Worm (Caenorhabditis elegans) whole organism, young adult: ENCODE measurements around the gene srab-7.
A peak's percentile ranks its signal among the peaks of the same experiment; 100 is the strongest.

Experiments used
- B0035.1 ChIP-seq: sonication (generic microtip); optimal IDR thresholded peaks from 2 replicates; lab custom pipeline; 2016; ENCODE audit warnings: missing genetic modification characterization, mild to moderate bottlenecking, missing compliant biosample characterization, missing genotype, missing genetic modification reagents
- B0261.1 ChIP-seq: sonication (generic microtip); optimal IDR thresholded peaks from 2 replicates; lab custom pipeline; 2016; ENCODE audit warnings: mild to moderate bottlenecking, missing genetic modification characterization, moderate library complexity, missing compliant biosample characterization
- D2030.7 ChIP-seq: fragments of 200-800 bp; sonication (Bioruptor generic); IDR thresholded peaks from 2 replicates; pipeline ENCODE4 v1.3.6; 2022; ENCODE audit warnings: missing genetic modification reagents, missing genetic modification characterization, missing compliant biosample characterization
- F33H1.4 ChIP-seq: fragments of 200-800 bp; sonication (Bioruptor generic); IDR thresholded peaks from 2 replicates; pipeline ENCODE4 v1.3.6; 2022; ENCODE audit warnings: missing genetic modification reagents, missing genetic modification characterization, missing compliant biosample characterization
- F52B5.7 ChIP-seq: sonication (generic microtip); optimal IDR thresholded peaks from 2 replicates; lab custom pipeline; 2016; ENCODE audit warnings: mild to moderate bottlenecking, missing genetic modification characterization, missing compliant biosample characterization
- F55B11.4 ChIP-seq: sonication (generic microtip); optimal IDR thresholded peaks from 2 replicates; lab custom pipeline; 2016; ENCODE audit warnings: missing compliant biosample characterization, missing genetic modification characterization, borderline replicate concordance; ENCODE audit not compliant: insufficient read depth
- K12H6.12 ChIP-seq: fragments of 200-800 bp; sonication (Bioruptor generic); optimal IDR thresholded peaks from 2 replicates; lab custom pipeline; 2018; ENCODE audit warnings: mild to moderate bottlenecking, missing genetic modification characterization, missing compliant biosample characterization
- Y53G8AR.9 ChIP-seq: fragments of 200-800 bp; sonication (Bioruptor generic); conservative IDR thresholded peaks from 2 replicates; pipeline ENCODE4 v1.3.6; 2022; ENCODE audit warnings: missing genetic modification reagents, missing genetic modification characterization, missing compliant biosample characterization
- Y56A3A.18 ChIP-seq: fragments of 200-800 bp; sonication (Bioruptor generic); IDR thresholded peaks from 2 replicates; pipeline ENCODE4 v1.3.6; 2022; ENCODE audit warnings: missing genetic modification reagents, missing genetic modification characterization, missing compliant biosample characterization
- Y95B8A.8 ChIP-seq: fragments of 200-800 bp; sonication (Bioruptor generic); IDR thresholded peaks from 2 replicates; pipeline ENCODE4 v1.3.6; 2022; ENCODE audit warnings: missing genetic modification reagents, missing genetic modification characterization, missing compliant biosample characterization
- ZK185.1 ChIP-seq: sonication (generic microtip); optimal IDR thresholded peaks from 2 replicates; lab custom pipeline; 2016; ENCODE audit warnings: mild to moderate bottlenecking, missing genetic modification characterization, missing compliant biosample characterization; ENCODE audit not compliant: poor library complexity, severe bottlenecking
- ama-1 ChIP-seq, 3 experiments: fragments of 150-350 bp in 1 of 3; sonication (generic microtip) in 2 of 3; optimal IDR thresholded peaks; 2 replicates each; lab custom pipeline; 2014 to 2018; ENCODE audit warnings: missing biosample characterization in 2 of 3, missing genetic modification characterization in 2 of 3, missing genetic modification reagents in 2 of 3
- aptf-2 ChIP-seq: fragments of 200-800 bp; sonication (Bioruptor generic); conservative IDR thresholded peaks from 2 replicates; pipeline ENCODE4 v1.3.6; 2022; ENCODE audit warnings: missing genetic modification reagents, missing genetic modification characterization, missing compliant biosample characterization
- ceh-58 ChIP-seq: fragments of 200-800 bp; sonication (Bioruptor generic); IDR thresholded peaks from 2 replicates; pipeline ENCODE4 v1.3.6; 2022; ENCODE audit warnings: missing genetic modification characterization, missing compliant biosample characterization
- chd-7 ChIP-seq: sonication (generic microtip); optimal IDR thresholded peaks from 2 replicates; lab custom pipeline; 2016; ENCODE audit warnings: mild to moderate bottlenecking, missing genetic modification characterization, moderate library complexity, missing compliant biosample characterization
- die-1 ChIP-seq: sonication (generic microtip); optimal IDR thresholded peaks from 2 replicates; lab custom pipeline; 2016; ENCODE audit warnings: missing genotype, mild to moderate bottlenecking, missing genetic modification characterization, missing compliant biosample characterization
- dpl-1 ChIP-seq: fragments of 150-350 bp; optimal IDR thresholded peaks from 2 replicates; lab custom pipeline; 2014; ENCODE audit warnings: missing biosample characterization, missing genetic modification reagents, missing genetic modification characterization
- efl-1 ChIP-seq: fragments of 150-350 bp; optimal IDR thresholded peaks from 2 replicates; lab custom pipeline; 2014; ENCODE audit warnings: missing biosample characterization, missing genetic modification reagents, missing genetic modification characterization
- egl-44 ChIP-seq: fragments of 200-800 bp; sonication (Bioruptor generic); IDR thresholded peaks from 2 replicates; pipeline ENCODE4 v1.3.6; 2022; ENCODE audit warnings: missing genetic modification reagents, missing genetic modification characterization, missing compliant biosample characterization
- ets-4 ChIP-seq: fragments of 200-800 bp; sonication (Bioruptor generic); optimal IDR thresholded peaks from 2 replicates; lab custom pipeline; 2018; ENCODE audit warnings: mild to moderate bottlenecking, missing genetic modification characterization, missing compliant biosample characterization
- gei-17 ChIP-seq: fragments of 200-800 bp; sonication (Bioruptor generic); optimal IDR thresholded peaks from 2 replicates; lab custom pipeline; 2018; ENCODE audit warnings: mild to moderate bottlenecking, missing genetic modification characterization, missing compliant biosample characterization
- him-1 ChIP-seq: sonication (generic microtip); optimal IDR thresholded peaks from 2 replicates; lab custom pipeline; 2016; ENCODE audit warnings: missing genotype, missing genetic modification reagents, missing genetic modification characterization, missing compliant biosample characterization
- hmg-20 ChIP-seq: fragments of 200-800 bp; sonication (Bioruptor generic); IDR thresholded peaks from 2 replicates; pipeline ENCODE4 v1.3.6; 2022; ENCODE audit warnings: missing genetic modification reagents, missing genetic modification characterization, missing compliant biosample characterization
- hrde-1 ChIP-seq: sonication (generic microtip); optimal IDR thresholded peaks from 2 replicates; lab custom pipeline; 2016; ENCODE audit warnings: missing genetic modification characterization, mild to moderate bottlenecking, missing compliant biosample characterization, moderate library complexity, missing genotype, missing genetic modification reagents, borderline replicate concordance
- hsf-1 ChIP-seq: fragments of 200-800 bp; sonication (Bioruptor generic); IDR thresholded peaks from 2 replicates; pipeline ENCODE4 v1.3.6; 2022; ENCODE audit warnings: missing genetic modification reagents, missing genetic modification characterization, missing compliant biosample characterization
- let-526 ChIP-seq: fragments of 200-800 bp; sonication (Bioruptor generic); IDR thresholded peaks from 2 replicates; pipeline ENCODE4 v1.3.6; 2022; ENCODE audit warnings: missing genetic modification reagents, missing genetic modification characterization, missing compliant biosample characterization
- lin-26 ChIP-seq: fragments of 200-800 bp; sonication (Bioruptor generic); IDR thresholded peaks from 2 replicates; pipeline ENCODE4 v1.3.6; 2022; ENCODE audit warnings: missing genetic modification reagents, missing genetic modification characterization, missing compliant biosample characterization
- lin-54 ChIP-seq: fragments of 200-800 bp; sonication (Bioruptor generic); optimal IDR thresholded peaks from 2 replicates; lab custom pipeline; 2018; ENCODE audit warnings: mild to moderate bottlenecking, missing genetic modification characterization, missing compliant biosample characterization
- lsl-1 ChIP-seq: fragments of 200-800 bp; sonication (Bioruptor generic); optimal IDR thresholded peaks from 2 replicates; lab custom pipeline; 2018; ENCODE audit warnings: mild to moderate bottlenecking, missing genetic modification characterization, moderate library complexity, missing compliant biosample characterization
- madf-10 ChIP-seq: sonication (generic microtip); optimal IDR thresholded peaks from 2 replicates; lab custom pipeline; 2016; ENCODE audit warnings: mild to moderate bottlenecking, missing genetic modification characterization, missing compliant biosample characterization
- madf-6 ChIP-seq: fragments of 200-800 bp; sonication (Bioruptor generic); IDR thresholded peaks from 2 replicates; pipeline ENCODE4 v1.3.6; 2022; ENCODE audit warnings: missing genetic modification reagents, missing genetic modification characterization, missing compliant biosample characterization
- madf-8 ChIP-seq: fragments of 200-800 bp; sonication (Bioruptor generic); conservative IDR thresholded peaks from 2 replicates; pipeline ENCODE4 v1.3.6; 2022; ENCODE audit warnings: missing genetic modification reagents, missing genetic modification characterization, missing compliant biosample characterization
- mes-4 ChIP-seq: sonication (generic microtip); optimal IDR thresholded peaks from 2 replicates; lab custom pipeline; 2016; ENCODE audit warnings: missing genotype, missing genetic modification characterization, missing compliant biosample characterization
- mxl-1 ChIP-seq: sonication (generic microtip); optimal IDR thresholded peaks from 2 replicates; lab custom pipeline; 2016; ENCODE audit warnings: missing genetic modification characterization, missing compliant biosample characterization
- nfya-2 ChIP-seq: fragments of 200-800 bp; sonication (Bioruptor generic); IDR thresholded peaks from 2 replicates; pipeline ENCODE4 v1.3.6; 2022; ENCODE audit warnings: missing genetic modification reagents, missing genetic modification characterization, missing compliant biosample characterization
- nfyb-1 ChIP-seq: fragments of 200-800 bp; sonication (Bioruptor generic); IDR thresholded peaks from 2 replicates; pipeline ENCODE4 v1.3.6; 2022; ENCODE audit warnings: missing genetic modification reagents, missing genetic modification characterization, missing compliant biosample characterization
- nhr-90 ChIP-seq: sonication (generic microtip); optimal IDR thresholded peaks from 2 replicates; lab custom pipeline; 2016; ENCODE audit warnings: missing genotype, mild to moderate bottlenecking, missing genetic modification characterization, missing compliant biosample characterization
- pbrm-1 ChIP-seq: fragments of 200-800 bp; sonication (Bioruptor generic); IDR thresholded peaks from 2 replicates; pipeline ENCODE4 v1.3.6; 2022; ENCODE audit warnings: missing genetic modification reagents, missing genetic modification characterization, missing compliant biosample characterization
- pha-4 ChIP-seq: fragments of 150-350 bp; sonication (generic microtip); optimal IDR thresholded peaks from 2 replicates; lab custom pipeline; 2014; ENCODE audit warnings: missing biosample characterization, missing genetic modification reagents, missing genetic modification characterization
- rcor-1 ChIP-seq: fragments of 200-800 bp; sonication (Bioruptor generic); IDR thresholded peaks from 2 replicates; pipeline ENCODE4 v1.3.6; 2022; ENCODE audit warnings: missing genetic modification reagents, missing genetic modification characterization, missing compliant biosample characterization
- rec-8 ChIP-seq, 2 experiments: sonication (generic microtip); optimal IDR thresholded peaks; 2 replicates each; lab custom pipeline; 2016; ENCODE audit warnings: mild to moderate bottlenecking in 2 of 2, missing genetic modification characterization in 2 of 2, missing genetic modification reagents in 2 of 2, missing genotype in 2 of 2, missing biosample characterization in 1 of 2, missing compliant biosample characterization in 1 of 2, moderate library complexity in 1 of 2
- snpc-1.3 ChIP-seq: sonication (generic microtip); optimal IDR thresholded peaks from 2 replicates; lab custom pipeline; 2017; ENCODE audit warnings: missing genetic modification characterization, mild to moderate bottlenecking, missing compliant biosample characterization, antibody characterized with exemption, moderate library complexity, missing genotype, missing genetic modification reagents; ENCODE audit not compliant: insufficient read depth
- snpc-4 ChIP-seq, 5 experiments: fragments of 150-350 bp in 1 of 5; sonication (generic microtip) in 4 of 5; optimal IDR thresholded peaks; 2 replicates each; lab custom pipeline; 2014 to 2018; ENCODE audit warnings: missing genetic modification characterization in 5 of 5, missing biosample characterization in 3 of 5, antibody characterized with exemption in 2 of 5, mild to moderate bottlenecking in 2 of 5, missing compliant biosample characterization in 2 of 5, missing genotype in 2 of 5, moderate library complexity in 2 of 5, missing genetic modification reagents in 1 of 5
- tbp1 ChIP-seq: fragments of 200-800 bp; sonication (Bioruptor generic); optimal IDR thresholded peaks from 2 replicates; lab custom pipeline; 2018; ENCODE audit warnings: mild to moderate bottlenecking, missing genetic modification characterization, missing compliant biosample characterization
- zim-3 ChIP-seq: sonication (generic microtip); optimal IDR thresholded peaks from 2 replicates; lab custom pipeline; 2017; ENCODE audit warnings: mild to moderate bottlenecking, missing genetic modification characterization, moderate library complexity, missing compliant biosample characterization
- ztf-18 ChIP-seq: sonication (generic microtip); optimal IDR thresholded peaks from 2 replicates; lab custom pipeline; 2016; ENCODE audit warnings: missing genotype, mild to moderate bottlenecking, missing genetic modification characterization, missing compliant biosample characterization

The srab-7 gene

DNA sequence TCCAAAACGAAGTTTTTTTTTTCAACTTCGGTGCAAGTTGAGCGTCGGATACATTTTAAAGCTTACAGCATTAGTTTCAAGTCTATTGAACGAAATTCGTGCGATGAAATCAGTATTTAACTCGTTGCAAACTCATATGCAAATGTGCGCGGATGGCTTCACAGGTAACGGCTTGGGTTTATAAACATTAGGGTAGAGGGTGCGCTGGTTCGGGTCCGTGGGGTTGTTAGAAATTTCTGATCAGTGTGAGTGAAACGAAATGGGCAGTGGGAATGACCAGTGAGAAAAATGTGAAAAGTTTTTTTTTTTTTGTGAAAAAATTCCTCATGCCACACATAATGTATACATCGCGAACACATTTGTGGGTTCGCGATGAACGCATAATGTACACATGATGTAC is 8.2 kb upstream of the srab-7 start:
- TF ChIP-seq B0261.1 (tag; lab: Kevin White, UChicago) = peak; percentile 61
- TF ChIP-seq madf-8 = peak; percentile 27; the same call in 1 of the 2 replicates
- peak in 1 of 2 experiments; percentile 64 for TF ChIP-seq rec-8 (tag; optimal IDR thresholded peaks at IDR 0.05; lab: Kevin White, UChicago)
- peak; percentile 73 for TF ChIP-seq die-1
- TF ChIP-seq B0035.1 (tag; lab: Kevin White, UChicago) = no peak
- 0 out of 2 replicates have a peak, but pooled peaks have one; percentile 41 for TF ChIP-seq pbrm-1
- peak; percentile 62; the same call in 1 of the 2 replicates for TF ChIP-seq Y56A3A.18
- TF ChIP-seq ceh-58 (GFP tag; lab: Robert Waterston, UW) = peak; percentile 77; the same call in 1 of the 2 replicates
- TF ChIP-seq hsf-1 = peak; percentile 49; the same call in 1 of the 2 replicates
- no peak for TF ChIP-seq F55B11.4
- TF ChIP-seq mes-4 (tag; lab: Kevin White, UChicago) = peak; percentile 28
- no peak for TF ChIP-seq ets-4 (GFP tag; lab: Kevin White, UChicago)
- peak; percentile 74 for TF ChIP-seq nhr-90
- TF ChIP-seq F33H1.4 (GFP tag; lab: Robert Waterston, UW) = peak; percentile 27; the same call in 1 of the 2 replicates
- no peak for TF ChIP-seq gei-17 (GFP tag; lab: Kevin White, UChicago)
- TF ChIP-seq zim-3 (tag; lab: Kevin White, UChicago) = peak; percentile 22
- peak; percentile 62; the same call in 1 of the 2 replicates for TF ChIP-seq nfyb-1 (GFP tag; lab: Robert Waterston, UW)
- 0 out of 2 replicates have a peak, but pooled peaks have one; percentile 68 for TF ChIP-seq Y53G8AR.9 (GFP tag; lab: Robert Waterston, UW)
- TF ChIP-seq egl-44 = 0 out of 2 replicates have a peak, but pooled peaks have one; percentile 23
- TF ChIP-seq snpc-4 (GFP tag; optimal IDR thresholded peaks at IDR 0.05; lab: Kevin White, UChicago) = peak; percentile 69
- peak in 1 of 4 experiments; percentile 59 for TF ChIP-seq snpc-4 (tag; optimal IDR thresholded peaks at IDR 0.05; lab: Kevin White, UChicago)
- no peak for TF ChIP-seq ama-1 (optimal IDR thresholded peaks at IDR 0.05; lab: Kevin White, UChicago)
- TF ChIP-seq ama-1 (GFP tag; optimal IDR thresholded peaks at IDR 0.05; lab: Kevin White, UChicago) = no peak
- TF ChIP-seq K12H6.12 (tag; lab: Kevin White, UChicago) = no peak
- TF ChIP-seq lsl-1 = peak; percentile 40
- TF ChIP-seq mxl-1 (tag; lab: Kevin White, UChicago) = peak; percentile 47
- peak; percentile 66 for TF ChIP-seq rcor-1
- peak; percentile 30 for TF ChIP-seq ztf-18
- TF ChIP-seq lin-26 (GFP tag; lab: Robert Waterston, UW) = peak; percentile 90
- peak; percentile 56 for TF ChIP-seq chd-7 (tag; lab: Kevin White, UChicago)
- TF ChIP-seq madf-6 = peak; percentile 56; the same call in 1 of the 2 replicates
- peak; percentile 79 for TF ChIP-seq him-1 (tag; lab: Kevin White, UChicago)
- TF ChIP-seq efl-1 (GFP tag; lab: Kevin White, UChicago) = no peak
- TF ChIP-seq let-526 = no peak
- TF ChIP-seq madf-10 (tag; lab: Kevin White, UChicago) = peak; percentile 2
- no peak for TF ChIP-seq snpc-1.3 (tag; lab: Kevin White, UChicago)
- TF ChIP-seq nfya-2 = no peak
- TF ChIP-seq D2030.7 (GFP tag; lab: Robert Waterston, UW) = peak; percentile 63
- TF ChIP-seq pha-4 (tag; lab: Kevin White, UChicago) = no peak
- 0 out of 2 replicates have a peak, but pooled peaks have one; percentile 18 for TF ChIP-seq aptf-2 (GFP tag; lab: Robert Waterston, UW)
- TF ChIP-seq Y95B8A.8 (GFP tag; lab: Robert Waterston, UW) = 0 out of 2 replicates have a peak, but pooled peaks have one; percentile 16
- no peak for TF ChIP-seq ZK185.1 (tag; lab: Kevin White, UChicago)
- no peak for TF ChIP-seq hrde-1 (tag; lab: Kevin White, UChicago)
- peak; percentile 52 for TF ChIP-seq lin-54 (GFP tag; lab: Kevin White, UChicago)
- peak; percentile 9 for TF ChIP-seq dpl-1 (GFP tag; lab: Kevin White, UChicago)
- peak; percentile 82 for TF ChIP-seq tbp1 (GFP tag; lab: Kevin White, UChicago)
- TF ChIP-seq hmg-20 = 0 out of 2 replicates have a peak, but pooled peaks have one; percentile 6
- peak; percentile 47 for TF ChIP-seq F52B5.7 (tag; lab: Kevin White, UChicago)
